Worm (Caenorhabditis elegans) whole organism, L3 larva: ENCODE measurements around the gene F28C1.1.

Experiments used
- ceh-9 ChIP-seq: sonication (generic microtip); optimal IDR thresholded peaks from 2 replicates; lab custom pipeline; 2018; ENCODE audit warnings: missing biosample characterization, missing genetic modification characterization
- egl-27 ChIP-seq: sonication (generic microtip); optimal IDR thresholded peaks from 4 replicates; lab custom pipeline; 2017; ENCODE audit warnings: missing biosample characterization, missing genetic modification reagents, missing genetic modification characterization
- snpc-4 ChIP-seq: fragments of 150-350 bp; optimal IDR thresholded peaks from 2 replicates; lab custom pipeline; 2014; ENCODE audit warnings: missing biosample characterization, missing genetic modification characterization

DNA sequence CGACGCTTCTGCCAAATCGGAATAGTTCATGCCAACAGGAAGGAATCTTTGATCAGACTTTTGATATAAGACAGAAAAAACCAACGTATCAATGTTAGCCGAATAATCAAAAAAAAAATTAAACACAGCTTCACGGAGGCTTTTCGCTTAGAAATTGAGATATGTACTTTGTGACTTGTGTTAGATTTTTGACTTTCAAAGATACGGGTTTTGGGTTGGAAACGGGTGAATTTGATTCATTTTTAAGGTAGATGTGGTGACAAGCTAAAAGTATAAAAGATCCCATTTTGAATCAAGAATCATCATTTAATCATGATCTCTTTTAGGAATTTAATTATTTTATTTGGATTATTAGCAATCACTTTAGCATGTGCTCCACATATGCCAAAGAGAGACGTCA lies 48.2 kb upstream of the F28C1.1 start, which contains the start of gene K01D12.8:
- TF ChIP-seq snpc-4 (tag; lab: Kevin White, UChicago), result no peak
- no peak for TF ChIP-seq ceh-9 (tag; lab: Kevin White, UChicago)
- TF ChIP-seq egl-27 (tag; lab: Kevin White, UChicago), result no peak
